Comparison of ENCODE assay signal across 1 fruit fly cellular context in the genomic region with DNA sequence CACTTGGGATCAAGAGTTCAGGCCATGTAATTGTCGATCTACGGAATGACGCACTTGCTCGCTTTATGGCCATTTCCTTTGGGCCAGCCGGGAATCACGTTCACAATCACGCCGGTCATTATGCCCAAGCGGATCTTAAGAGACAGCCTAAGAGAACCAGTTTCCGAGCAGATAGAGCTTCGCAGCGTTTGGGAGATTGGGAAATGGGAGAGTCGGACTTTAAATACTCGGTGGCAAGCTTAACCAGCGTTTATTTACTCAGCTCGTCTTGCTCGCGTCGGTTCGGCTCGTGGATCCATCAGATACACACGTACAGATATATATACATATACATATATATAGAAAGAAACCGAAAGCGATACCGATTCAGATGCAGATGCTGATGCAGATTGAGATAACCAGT.
A peak's percentile ranks its signal among the peaks of the same experiment; 100 is the strongest.
TF ChIP-seq lines count a peak whose summit lies in the region.

No protein-coding gene starts in this region.

TF ChIP-seq in whole organism, embryonic, 481 proteins besides CTCF, POLR2A, EP300 and RAD21 (continued from another document):
- TF ChIP-seq z (GFP tag; IDR thresholded peaks at IDR 0.05; lab: Robert Waterston, UW) (peak; percentile 74; the same call in 2 of the 3 replicates), phol (tag; optimal IDR thresholded peaks at IDR 0.05; lab: Kevin White, UChicago) (no peak), az2 (GFP tag; optimal IDR thresholded peaks at IDR 0.05; lab: Kevin White, UChicago) (no peak), CG11398 (GFP tag; optimal IDR thresholded peaks at IDR 0.05; lab: Kevin White, UChicago) (no peak), CG3838 (GFP tag; optimal IDR thresholded peaks at IDR 0.05; lab: Kevin White, UChicago) (no peak), CG17829 (tag; optimal IDR thresholded peaks at IDR 0.05; lab: Kevin White, UChicago) (no peak), btn (GFP tag; optimal IDR thresholded peaks at IDR 0.05; lab: Kevin White, UChicago) (no peak), Dfd (GFP tag; optimal IDR thresholded peaks at IDR 0.05; lab: Kevin White, UChicago) (no peak), CG6813 (GFP tag; optimal IDR thresholded peaks at IDR 0.05; lab: Kevin White, UChicago) (no peak), crp (GFP tag; optimal IDR thresholded peaks at IDR 0.05; lab: Kevin White, UChicago) (no peak), CG17361 (GFP tag; IDR thresholded peaks at IDR 0.05; lab: Robert Waterston, UW) (no peak), Sry-δ (GFP tag; optimal IDR thresholded peaks at IDR 0.05; lab: Kevin White, UChicago) (no peak), bbx (GFP tag; IDR thresholded peaks at IDR 0.05; lab: Robert Waterston, UW; ENCODE audit: partially characterized antibody) (peak; percentile 35; the same call in 1 of the 2 replicates), Lpt (GFP tag; optimal IDR thresholded peaks at IDR 0.05; lab: Kevin White, UChicago) (no peak), NC2β (GFP tag; optimal IDR thresholded peaks at IDR 0.05; lab: Kevin White, UChicago) (no peak), sob (GFP tag; IDR thresholded peaks at IDR 0.05; lab: Robert Waterston, UW) (no peak), Six4 (GFP tag; optimal IDR thresholded peaks at IDR 0.05; lab: Kevin White, UChicago) (no peak), CG2116 (GFP tag; optimal IDR thresholded peaks at IDR 0.05; lab: Kevin White, UChicago) (no peak), hkb (optimal IDR thresholded peaks at IDR 0.05; lab: Kevin White, UChicago) (no peak), hkb (GFP tag; IDR thresholded peaks at IDR 0.05; lab: Robert Waterston, UW) (no peak), CG15269 (tag; optimal IDR thresholded peaks at IDR 0.05; lab: Kevin White, UChicago) (no peak), mld (GFP tag; IDR thresholded peaks at IDR 0.05; lab: Robert Waterston, UW; ENCODE audit: partially characterized antibody) (no peak), CG2712 (tag; optimal IDR thresholded peaks at IDR 0.05; lab: Kevin White, UChicago) (no peak), lab (GFP tag; optimal IDR thresholded peaks at IDR 0.05; lab: Kevin White, UChicago) (no peak), Fer2 (tag; optimal IDR thresholded peaks at IDR 0.05; lab: Kevin White, UChicago) (no peak), Deaf1 (tag; optimal IDR thresholded peaks at IDR 0.05; lab: Kevin White, UChicago) (peak; percentile 69), sisA (GFP tag; IDR thresholded peaks at IDR 0.05; lab: Robert Waterston, UW) (no peak), Doc2 (GFP tag; IDR thresholded peaks at IDR 0.05; lab: Robert Waterston, UW) (no peak), sna (GFP tag; IDR thresholded peaks at IDR 0.05; lab: Robert Waterston, UW; ENCODE audit: partially characterized antibody) (no peak), CG43689 (GFP tag; IDR thresholded peaks at IDR 0.05; lab: Robert Waterston, UW) (no peak), CG6854 (GFP tag; optimal IDR thresholded peaks at IDR 0.05; lab: Kevin White, UChicago) (no peak), BtbVII (GFP tag; optimal IDR thresholded peaks at IDR 0.05; lab: Kevin White, UChicago) (no peak), MESR4 (GFP tag; optimal IDR thresholded peaks at IDR 0.05; lab: Kevin White, UChicago) (no peak), Gug (GFP tag; IDR thresholded peaks at IDR 0.05; lab: Robert Waterston, UW) (no peak), GATAe (GFP tag; conservative IDR thresholded peaks at IDR 0.05; lab: Robert Waterston, UW) (no peak), CG15479 (GFP tag; optimal IDR thresholded peaks at IDR 0.05; lab: Kevin White, UChicago) (no peak), Sry-β (GFP tag; optimal IDR thresholded peaks at IDR 0.05; lab: Kevin White, UChicago) (no peak), CG10431 (GFP tag; optimal IDR thresholded peaks at IDR 0.05; lab: Kevin White, UChicago) (peak; percentile 28), CG17186 (GFP tag; optimal IDR thresholded peaks at IDR 0.05; lab: Kevin White, UChicago) (no peak), so (GFP tag; IDR thresholded peaks at IDR 0.05; lab: Robert Waterston, UW) (no peak), Fer1 (GFP tag; optimal IDR thresholded peaks at IDR 0.05; lab: Kevin White, UChicago) (no peak), CoRest (tag; optimal IDR thresholded peaks at IDR 0.05; lab: Kevin White, UChicago) (no peak), pan (optimal IDR thresholded peaks at IDR 0.05; lab: Kevin White, UChicago) (no peak), pan (GFP tag; optimal IDR thresholded peaks at IDR 0.05 in 1 of 2, IDR thresholded peaks at IDR 0.05 in 1 of 2) (no peak), CG8944 (GFP tag; optimal IDR thresholded peaks at IDR 0.05; lab: Kevin White, UChicago) (no peak), CG34422 (GFP tag; IDR thresholded peaks at IDR 0.05; lab: Robert Waterston, UW) (no peak), CG31224 (GFP tag; IDR thresholded peaks at IDR 0.05; lab: Robert Waterston, UW) (no peak), Sin3A (optimal IDR thresholded peaks at IDR 0.05; lab: Kevin White, UChicago) (no peak), Scr (GFP tag; IDR thresholded peaks at IDR 0.05; lab: Robert Waterston, UW; ENCODE audit: partially characterized antibody) (no peak), HmgD (GFP tag; optimal IDR thresholded peaks at IDR 0.05; lab: Kevin White, UChicago) (no peak), CG31365 (tag; optimal IDR thresholded peaks at IDR 0.05; lab: Kevin White, UChicago) (no peak), CG15073 (GFP tag; optimal IDR thresholded peaks at IDR 0.05; lab: Kevin White, UChicago) (no peak), HmgZ (tag; optimal IDR thresholded peaks at IDR 0.05; lab: Kevin White, UChicago) (no peak), CG6175 (GFP tag; IDR thresholded peaks at IDR 0.05; lab: Robert Waterston, UW) (no peak), CG3726 (GFP tag; IDR thresholded peaks at IDR 0.05; lab: Robert Waterston, UW) (no peak), Sox100B (GFP tag; optimal IDR thresholded peaks at IDR 0.05; lab: Kevin White, UChicago) (no peak), Atf-2 (GFP tag; optimal IDR thresholded peaks at IDR 0.05; lab: Kevin White, UChicago) (no peak), CG3407 (GFP tag; optimal IDR thresholded peaks at IDR 0.05; lab: Kevin White, UChicago) (no peak), CG4328 (GFP tag; optimal IDR thresholded peaks at IDR 0.05; lab: Kevin White, UChicago) (no peak), tio (GFP tag; optimal IDR thresholded peaks at IDR 0.05; lab: Kevin White, UChicago) (no peak), esg (GFP tag; conservative IDR thresholded peaks at IDR 0.05; lab: Robert Waterston, UW) (no peak), CG14860 (GFP tag; IDR thresholded peaks at IDR 0.05; lab: Robert Waterston, UW; ENCODE audit: partially characterized antibody) (no peak), CG18262 (tag; optimal IDR thresholded peaks at IDR 0.05; lab: Kevin White, UChicago) (no peak), CG16863 (GFP tag; optimal IDR thresholded peaks at IDR 0.05; lab: Kevin White, UChicago) (no peak), CG12744 (GFP tag; optimal IDR thresholded peaks at IDR 0.05; lab: Kevin White, UChicago) (no peak), CG16813 (GFP tag; IDR thresholded peaks at IDR 0.05; lab: Robert Waterston, UW; ENCODE audit: partially characterized antibody) (no peak), fd102C (GFP tag; optimal IDR thresholded peaks at IDR 0.05; lab: Kevin White, UChicago) (no peak), CG14965 (GFP tag; optimal IDR thresholded peaks at IDR 0.05; lab: Kevin White, UChicago; ENCODE audit: borderline replicate concordance) (no peak), MBD-R2 (GFP tag; IDR thresholded peaks at IDR 0.05; lab: Robert Waterston, UW) (no peak), CrebB (tag; optimal IDR thresholded peaks at IDR 0.05; lab: Kevin White, UChicago) (no peak), CG1832 (GFP tag; optimal IDR thresholded peaks at IDR 0.05; lab: Kevin White, UChicago) (no peak), cwo (GFP tag; optimal IDR thresholded peaks at IDR 0.05; lab: Kevin White, UChicago) (no peak), Mes4 (GFP tag; optimal IDR thresholded peaks at IDR 0.05; lab: Kevin White, UChicago) (no peak), nom (GFP tag; optimal IDR thresholded peaks at IDR 0.05; lab: Kevin White, UChicago) (peak; percentile 54), pita (GFP tag; optimal IDR thresholded peaks at IDR 0.05; lab: Kevin White, UChicago) (no peak), Kr (GFP tag; optimal IDR thresholded peaks at IDR 0.05; lab: Kevin White, UChicago) (no peak), bcd (GFP tag; optimal IDR thresholded peaks at IDR 0.05; lab: Kevin White, UChicago) (no peak), tgo (GFP tag; IDR thresholded peaks at IDR 0.05; lab: Robert Waterston, UW) (no peak), Dref (GFP tag; IDR thresholded peaks at IDR 0.05; lab: Robert Waterston, UW) (no peak), HLH54F (GFP tag; optimal IDR thresholded peaks at IDR 0.05; lab: Kevin White, UChicago) (no peak), CG2129 (GFP tag; IDR thresholded peaks at IDR 0.05; lab: Robert Waterston, UW; ENCODE audit: partially characterized antibody) (no peak)
TF ChIP-seq in whole organism, embryonic: peak in this region for 23.
